Worm (Caenorhabditis elegans) whole organism, L4/young adult: ENCODE measurements around the gene F25G6.9.

ENCODE experiments used
- W03F9.2 ChIP-seq: fragments of 150-350 bp; optimal IDR thresholded peaks from 2 replicates; lab custom pipeline; 2014; ENCODE audit warnings: missing biosample characterization, missing genetic modification characterization
- dao-5 ChIP-seq: sonication (generic microtip); optimal IDR thresholded peaks from 2 replicates; lab custom pipeline; 2016; ENCODE audit warnings: missing genotype, missing genetic modification characterization, moderate library complexity, missing compliant biosample characterization

DNA sequence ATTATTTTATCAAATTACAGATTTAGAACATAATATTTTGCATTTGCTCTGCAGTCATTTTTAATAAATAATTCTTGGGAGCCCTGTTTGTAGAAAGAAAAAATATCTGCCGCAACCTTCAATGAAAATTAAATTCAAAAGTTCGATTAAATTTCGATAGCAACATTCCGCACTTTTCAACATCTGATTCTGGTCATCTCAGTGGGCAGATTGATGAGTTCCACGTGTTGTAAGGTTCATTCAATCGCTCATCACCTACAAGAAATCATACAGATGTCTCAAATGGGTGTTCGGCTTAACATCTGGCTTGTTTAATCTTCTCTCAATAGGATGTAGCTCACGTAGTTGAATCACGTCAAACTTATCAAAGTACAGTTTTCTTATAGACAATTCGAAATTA, 30.2 kb upstream of the F25G6.9 start:
- no peak for TF ChIP-seq dao-5
- no peak for TF ChIP-seq W03F9.2
